Fruit fly (Drosophila melanogaster) whole organism, embryonic: ENCODE measurements around the gene PIP4K.

Experiments used
- B-H2 ChIP-seq: fragments of 200-800 bp; sonication (Bioruptor generic); optimal IDR thresholded peaks from 2 replicates; lab custom pipeline; 2018; ENCODE audit warnings: missing biosample characterization, mild to moderate bottlenecking, missing genetic modification characterization
- CG10274 ChIP-seq: fragments of 200-800 bp; sonication (Bioruptor generic); optimal IDR thresholded peaks from 3 replicates; lab custom pipeline; 2017; ENCODE audit warnings: missing biosample characterization, mild to moderate bottlenecking, missing genetic modification characterization
- CG11696 ChIP-seq: fragments of 200-800 bp; sonication (Bioruptor generic); IDR thresholded peaks from 2 replicates; pipeline ENCODE4 v1.3.6; 2022; ENCODE audit warnings: missing biosample characterization, missing genetic modification characterization
- CG12236 ChIP-seq: fragments of 200-800 bp; sonication (Bioruptor generic); optimal IDR thresholded peaks from 2 replicates; lab custom pipeline; 2016; ENCODE audit warnings: missing biosample characterization, missing genetic modification characterization
- CG1233 ChIP-seq: fragments of 200-800 bp; sonication (Bioruptor generic); optimal IDR thresholded peaks from 4 replicates; lab custom pipeline; 2018; ENCODE audit warnings: missing biosample characterization, mild to moderate bottlenecking, missing genetic modification characterization
- CG12659 ChIP-seq: fragments of 200-800 bp; sonication (Bioruptor generic); optimal IDR thresholded peaks from 3 replicates; lab custom pipeline; 2017; ENCODE audit warnings: mild to moderate bottlenecking, missing biosample characterization, missing genetic modification reagents, missing genetic modification characterization
- CG12744 ChIP-seq: fragments of 200-800 bp; sonication (Bioruptor generic); optimal IDR thresholded peaks from 2 replicates; lab custom pipeline; 2016; ENCODE audit warnings: missing biosample characterization, missing genetic modification characterization
- CG12769 ChIP-seq: fragments of 200-800 bp; sonication (Bioruptor generic); optimal IDR thresholded peaks from 2 replicates; lab custom pipeline; 2019; ENCODE audit warnings: missing biosample characterization, mild to moderate bottlenecking, missing genetic modification characterization, moderate library complexity
- CG14014 ChIP-seq: fragments of 200-800 bp; sonication (Bioruptor generic); IDR thresholded peaks from 2 replicates; pipeline ENCODE4 v1.3.6; 2022; ENCODE audit warnings: missing biosample characterization, missing genetic modification characterization
- CG1603 ChIP-seq: fragments of 200-800 bp; sonication (Bioruptor generic); optimal IDR thresholded peaks from 2 replicates; lab custom pipeline; 2019; ENCODE audit warnings: missing biosample characterization, mild to moderate bottlenecking, missing genetic modification characterization, moderate library complexity
- CG1647 ChIP-seq: fragments of 200-800 bp; sonication (Bioruptor generic); optimal IDR thresholded peaks from 3 replicates; lab custom pipeline; 2016; ENCODE audit warnings: missing biosample characterization, missing genetic modification characterization
- CG16863 ChIP-seq: fragments of 200-800 bp; sonication (Bioruptor generic); optimal IDR thresholded peaks from 3 replicates; lab custom pipeline; 2016; ENCODE audit warnings: missing biosample characterization, missing genetic modification characterization
- CG17361 ChIP-seq: fragments of 200-800 bp; sonication (Bioruptor generic); IDR thresholded peaks from 3 replicates; pipeline ENCODE4 v1.3.6; 2022; ENCODE audit warnings: missing biosample characterization, missing genetic modification characterization
- CG17612 ChIP-seq: fragments of 200-800 bp; sonication (Bioruptor generic); IDR thresholded peaks from 2 replicates; pipeline ENCODE4 v1.3.6; 2022; ENCODE audit warnings: missing biosample characterization, missing genetic modification characterization
- CG17802 ChIP-seq: fragments of 200-800 bp; sonication (Bioruptor generic); optimal IDR thresholded peaks from 2 replicates; lab custom pipeline; 2018; ENCODE audit warnings: missing biosample characterization, mild to moderate bottlenecking, missing genetic modification characterization, moderate library complexity
- CG2202 ChIP-seq: fragments of 200-800 bp; sonication (Bioruptor generic); optimal IDR thresholded peaks from 2 replicates; lab custom pipeline; 2018; ENCODE audit warnings: missing biosample characterization, mild to moderate bottlenecking, missing genetic modification characterization
- CG6791 ChIP-seq: fragments of 200-800 bp; sonication (Bioruptor generic); IDR thresholded peaks from 3 replicates; pipeline ENCODE4 v1.3.6; 2022; ENCODE audit warnings: missing biosample characterization, missing genetic modification characterization; ENCODE audit not compliant: partially characterized antibody
- CG8359 ChIP-seq: fragments of 200-800 bp; sonication (Bioruptor generic); optimal IDR thresholded peaks from 2 replicates; lab custom pipeline; 2017; ENCODE audit warnings: missing biosample characterization, mild to moderate bottlenecking, missing genetic modification characterization, borderline replicate concordance
- CG8478 ChIP-seq: fragments of >200 bp; optimal IDR thresholded peaks from 2 replicates; lab custom pipeline; 2018
- CG9437 ChIP-seq: fragments of 200-800 bp; sonication (Bioruptor generic); optimal IDR thresholded peaks from 2 replicates; lab custom pipeline; 2018; ENCODE audit warnings: missing biosample characterization, mild to moderate bottlenecking, missing genetic modification characterization
- CG9876 ChIP-seq: fragments of 200-800 bp; sonication (Bioruptor generic); optimal IDR thresholded peaks from 2 replicates; lab custom pipeline; 2016; ENCODE audit warnings: missing biosample characterization, missing genetic modification characterization
- Fer1 ChIP-seq: fragments of 200-800 bp; sonication (Bioruptor generic); optimal IDR thresholded peaks from 2 replicates; lab custom pipeline; 2017; ENCODE audit warnings: missing biosample characterization, mild to moderate bottlenecking, missing genetic modification characterization
- Hmx ChIP-seq: fragments of 200-800 bp; sonication (Bioruptor generic); optimal IDR thresholded peaks from 2 replicates; lab custom pipeline; 2016; ENCODE audit warnings: missing biosample characterization, missing genetic modification characterization
- Hr3 ChIP-seq: fragments of 200-800 bp; sonication (Bioruptor generic); optimal IDR thresholded peaks from 3 replicates; lab custom pipeline; 2016; ENCODE audit warnings: missing biosample characterization, missing genetic modification characterization
- MBD-R2 ChIP-seq: fragments of 200-800 bp; sonication (Bioruptor generic); IDR thresholded peaks from 2 replicates; pipeline ENCODE4 v1.3.6; 2022; ENCODE audit warnings: missing biosample characterization, missing genetic modification characterization
- Mad ChIP-seq: fragments of 200-800 bp; sonication (Bioruptor generic); optimal IDR thresholded peaks from 2 replicates; lab custom pipeline; 2016; ENCODE audit warnings: missing biosample characterization, missing genetic modification characterization
- Oaz ChIP-seq: fragments of 200-800 bp; sonication (Bioruptor generic); IDR thresholded peaks from 2 replicates; pipeline ENCODE4 v1.3.6; 2022; ENCODE audit warnings: missing biosample characterization, missing genetic modification characterization
- Sox100B ChIP-seq: fragments of 200-800 bp; sonication (Bioruptor generic); optimal IDR thresholded peaks from 3 replicates; lab custom pipeline; 2018; ENCODE audit warnings: missing biosample characterization, mild to moderate bottlenecking, missing genetic modification characterization
- Ssrp ChIP-seq: fragments of 200-800 bp; sonication (Bioruptor generic); optimal IDR thresholded peaks from 2 replicates; lab custom pipeline; 2018; ENCODE audit warnings: missing biosample characterization, mild to moderate bottlenecking, missing genetic modification characterization, moderate library complexity
- Trl ChIP-seq, 3 experiments: fragments of >200 bp in 2 of 3; fragments of 200-800 bp in 1 of 3; sonication (Bioruptor generic) in 1 of 3; optimal IDR thresholded peaks; 2 replicates in 1 of 3; 3 replicates in 2 of 3; lab custom pipeline; 2016 to 2017; ENCODE audit warnings: missing biosample characterization in 1 of 3, missing genetic modification characterization in 1 of 3
- Xrp1 ChIP-seq: fragments of 200-800 bp; sonication (Bioruptor generic); IDR thresholded peaks from 2 replicates; pipeline ENCODE4 v1.3.6; 2022; ENCODE audit warnings: missing biosample characterization, missing genetic modification characterization
- bsh ChIP-seq, 2 experiments: fragments of 200-800 bp; sonication (Bioruptor generic); optimal IDR thresholded peaks; 2 replicates each; lab custom pipeline; 2017 to 2018; ENCODE audit warnings: mild to moderate bottlenecking in 2 of 2, missing biosample characterization in 2 of 2, missing genetic modification characterization in 2 of 2, moderate library complexity in 1 of 2
- cg ChIP-seq: fragments of 200-800 bp; sonication (Bioruptor generic); optimal IDR thresholded peaks from 3 replicates; lab custom pipeline; 2019; ENCODE audit warnings: missing biosample characterization, mild to moderate bottlenecking, missing genetic modification characterization, moderate library complexity
- da ChIP-seq: fragments of 200-800 bp; sonication (Bioruptor generic); optimal IDR thresholded peaks from 2 replicates; lab custom pipeline; 2016; ENCODE audit warnings: missing biosample characterization, missing genetic modification characterization
- emc ChIP-seq: fragments of 200-800 bp; sonication (Bioruptor generic); optimal IDR thresholded peaks from 2 replicates; lab custom pipeline; 2016; ENCODE audit warnings: missing biosample characterization, missing genetic modification characterization
- eyg ChIP-seq: fragments of 200-800 bp; sonication (Bioruptor generic); optimal IDR thresholded peaks from 3 replicates; lab custom pipeline; 2016; ENCODE audit warnings: missing biosample characterization, missing genetic modification characterization
- fd3F ChIP-seq: fragments of 200-800 bp; sonication (Bioruptor generic); optimal IDR thresholded peaks from 2 replicates; lab custom pipeline; 2018; ENCODE audit warnings: missing biosample characterization, mild to moderate bottlenecking, missing genetic modification characterization, moderate library complexity
- fd96Cb ChIP-seq: fragments of 200-800 bp; sonication (Bioruptor generic); optimal IDR thresholded peaks from 2 replicates; lab custom pipeline; 2018; ENCODE audit warnings: missing biosample characterization, mild to moderate bottlenecking, missing genetic modification characterization, moderate library complexity
- gem ChIP-seq: fragments of 200-800 bp; sonication (Bioruptor generic); optimal IDR thresholded peaks from 2 replicates; lab custom pipeline; 2019; ENCODE audit warnings: missing biosample characterization, mild to moderate bottlenecking, missing genetic modification characterization, moderate library complexity
- grn ChIP-seq: fragments of 200-800 bp; sonication (Bioruptor generic); optimal IDR thresholded peaks from 3 replicates; lab custom pipeline; 2017; ENCODE audit warnings: missing biosample characterization, missing genetic modification characterization
- gsb ChIP-seq: fragments of 200-800 bp; sonication (Bioruptor generic); IDR thresholded peaks from 2 replicates; pipeline ENCODE4 v1.3.6; 2022; ENCODE audit warnings: missing biosample characterization, missing genetic modification characterization
- h ChIP-seq: fragments of >200 bp; optimal IDR thresholded peaks from 2 replicates; lab custom pipeline; 2017
- ham ChIP-seq: fragments of 200-800 bp; sonication (Bioruptor generic); IDR thresholded peaks from 2 replicates; pipeline ENCODE4 v1.3.6; 2022; ENCODE audit warnings: missing biosample characterization, missing genetic modification characterization
- kah ChIP-seq: fragments of 200-800 bp; sonication (Bioruptor generic); optimal IDR thresholded peaks from 2 replicates; lab custom pipeline; 2018; ENCODE audit warnings: missing biosample characterization, mild to moderate bottlenecking, missing genetic modification characterization
- lov ChIP-seq, 2 experiments: fragments of 200-800 bp in 1 of 2; fragments of >200 bp in 1 of 2; sonication (Bioruptor generic) in 1 of 2; IDR thresholded peaks in 1 of 2; optimal IDR thresholded peaks in 1 of 2; 2 replicates in 1 of 2; 3 replicates in 1 of 2; pipeline versions ENCODE4 v1.3.6 to Lab custom; 2017 to 2022; ENCODE audit warnings: missing biosample characterization in 1 of 2, missing genetic modification characterization in 1 of 2
- nom ChIP-seq: fragments of 200-800 bp; sonication (Bioruptor generic); optimal IDR thresholded peaks from 2 replicates; lab custom pipeline; 2017; ENCODE audit warnings: missing biosample characterization, missing genetic modification characterization, mild to moderate bottlenecking, moderate library complexity, missing genetic modification reagents
- peb ChIP-seq: fragments of 200-800 bp; sonication (Bioruptor generic); IDR thresholded peaks from 2 replicates; pipeline ENCODE4 v1.3.6; 2022; ENCODE audit warnings: missing biosample characterization, missing genetic modification characterization
- schlank ChIP-seq: fragments of 200-800 bp; sonication (Bioruptor generic); optimal IDR thresholded peaks from 2 replicates; lab custom pipeline; 2018; ENCODE audit warnings: missing biosample characterization, mild to moderate bottlenecking, missing genetic modification characterization
- sens-2 ChIP-seq: fragments of 200-800 bp; sonication (Bioruptor generic); IDR thresholded peaks from 2 replicates; pipeline ENCODE4 v1.3.6; 2022; ENCODE audit warnings: missing biosample characterization, missing genetic modification characterization
- seq ChIP-seq: fragments of 200-800 bp; sonication (Bioruptor generic); IDR thresholded peaks from 2 replicates; pipeline ENCODE4 v1.3.6; 2022; ENCODE audit warnings: missing biosample characterization, missing genetic modification characterization
- sna ChIP-seq: fragments of 200-800 bp; sonication (Bioruptor generic); IDR thresholded peaks from 2 replicates; pipeline ENCODE4 v1.3.6; 2022; ENCODE audit warnings: missing biosample characterization, missing genetic modification characterization; ENCODE audit not compliant: partially characterized antibody
- ssp ChIP-seq: fragments of 200-800 bp; sonication (Bioruptor generic); IDR thresholded peaks from 2 replicates; pipeline ENCODE4 v1.3.6; 2022; ENCODE audit warnings: missing biosample characterization, missing genetic modification characterization

PIP4K gene

dm6 chr4:1199178-1199577 is 2.5 kb upstream of the PIP4K start (continued):
- TF ChIP-seq bsh (GFP tag; optimal IDR thresholded peaks at IDR 0.05; lab: Kevin White, UChicago) = peak in 1 of 2 experiments; percentile 9
- TF ChIP-seq CG16863 (GFP tag; lab: Kevin White, UChicago) = no peak
- peak; percentile 54 for TF ChIP-seq B-H2 (GFP tag; lab: Kevin White, UChicago)
- no peak for TF ChIP-seq CG17802 (tag; lab: Kevin White, UChicago)
- TF ChIP-seq ssp (GFP tag; lab: Robert Waterston, UW) = no peak
- no peak for TF ChIP-seq CG8359 (GFP tag; lab: Kevin White, UChicago)
- no peak for TF ChIP-seq Xrp1 (GFP tag; lab: Robert Waterston, UW)
- no peak for TF ChIP-seq ham (GFP tag; lab: Robert Waterston, UW)
- TF ChIP-seq Fer1 (GFP tag; lab: Kevin White, UChicago) = peak; percentile 52
- TF ChIP-seq grn = no peak
- no peak for TF ChIP-seq CG12744 (GFP tag; lab: Kevin White, UChicago)
- TF ChIP-seq CG9876 (GFP tag; lab: Kevin White, UChicago) = no peak
- TF ChIP-seq CG17612 (GFP tag; lab: Robert Waterston, UW) = no peak
- no peak for TF ChIP-seq seq (GFP tag; lab: Robert Waterston, UW)
- no peak for TF ChIP-seq peb (GFP tag; lab: Robert Waterston, UW)
- TF ChIP-seq CG17361 = peak; percentile 26; the same call in 1 of the 3 replicates
- no peak for TF ChIP-seq CG1647 (GFP tag; lab: Kevin White, UChicago)
- TF ChIP-seq kah (GFP tag; lab: Kevin White, UChicago) = peak; percentile 25
- TF ChIP-seq CG1603 (tag; lab: Kevin White, UChicago) = peak; percentile 30
- no peak for TF ChIP-seq CG6791 (GFP tag; lab: Robert Waterston, UW)
- TF ChIP-seq gsb (GFP tag; lab: Robert Waterston, UW) = no peak
- no peak for TF ChIP-seq CG12769
- no peak for TF ChIP-seq h (lab: Kevin White, UChicago)
- peak; percentile 70 for TF ChIP-seq nom (GFP tag; lab: Kevin White, UChicago)
- no peak for TF ChIP-seq MBD-R2 (GFP tag; lab: Robert Waterston, UW)
- no peak for TF ChIP-seq da
- TF ChIP-seq CG11696 (GFP tag; lab: Robert Waterston, UW) = no peak
- no peak for TF ChIP-seq sens-2 (GFP tag; lab: Robert Waterston, UW)
- TF ChIP-seq CG1233 (GFP tag; lab: Kevin White, UChicago) = peak; percentile 0
- peak; percentile 0 for TF ChIP-seq gem (tag; lab: Kevin White, UChicago)
- no peak for TF ChIP-seq CG2202 (tag; lab: Kevin White, UChicago)
- peak; percentile 63 for TF ChIP-seq Sox100B (GFP tag; lab: Kevin White, UChicago)
- no peak for TF ChIP-seq CG8478 (lab: Kevin White, UChicago)
- TF ChIP-seq cg (GFP tag; lab: Kevin White, UChicago) = no peak
- no peak for TF ChIP-seq CG10274 (GFP tag; lab: Kevin White, UChicago)
- no peak for TF ChIP-seq Trl (optimal IDR thresholded peaks at IDR 0.05; lab: Kevin White, UChicago)
- TF ChIP-seq Trl (GFP tag; optimal IDR thresholded peaks at IDR 0.05; lab: Kevin White, UChicago) = no peak
- no peak for TF ChIP-seq fd3F (GFP tag; lab: Kevin White, UChicago)
- no peak for TF ChIP-seq Ssrp (tag; lab: Kevin White, UChicago)
- TF ChIP-seq CG14014 (GFP tag; lab: Robert Waterston, UW) = no peak
- TF ChIP-seq lov (optimal IDR thresholded peaks at IDR 0.05; lab: Kevin White, UChicago) = no peak
- TF ChIP-seq lov (GFP tag; IDR thresholded peaks at IDR 0.05; lab: Robert Waterston, UW) = no peak
- TF ChIP-seq fd96Cb = no peak
- no peak for TF ChIP-seq Mad
- no peak for TF ChIP-seq CG9437 (GFP tag; lab: Kevin White, UChicago)
- TF ChIP-seq CG12659 (GFP tag; lab: Kevin White, UChicago) = peak; percentile 44
- no peak for TF ChIP-seq Hr3 (GFP tag; lab: Kevin White, UChicago)
- TF ChIP-seq Oaz = no peak
- TF ChIP-seq CG12236 (GFP tag; lab: Kevin White, UChicago) = no peak
- TF ChIP-seq schlank (tag; lab: Kevin White, UChicago) = no peak
- TF ChIP-seq emc (GFP tag; lab: Kevin White, UChicago) = no peak
- no peak for TF ChIP-seq eyg
- no peak for TF ChIP-seq Hmx (GFP tag; lab: Kevin White, UChicago)
- TF ChIP-seq sna (GFP tag; lab: Robert Waterston, UW) = no peak
